Fruit fly (Drosophila melanogaster) whole organism, embryonic: ENCODE results near the gene Inx7.

Experiments used
- Atf6 ChIP-seq: fragments of 200-800 bp; sonication (Bioruptor generic); IDR thresholded peaks from 2 replicates; pipeline ENCODE4 v1.3.6; 2022; ENCODE audit warnings: missing biosample characterization, missing genetic modification characterization
- CG10431 ChIP-seq: fragments of 200-800 bp; sonication (Bioruptor generic); optimal IDR thresholded peaks from 3 replicates; lab custom pipeline; 2018; ENCODE audit warnings: missing biosample characterization, mild to moderate bottlenecking, missing genetic modification characterization
- CG11504 ChIP-seq: fragments of 200-800 bp; sonication (Bioruptor generic); optimal IDR thresholded peaks from 3 replicates; lab custom pipeline; 2019; ENCODE audit warnings: missing biosample characterization, mild to moderate bottlenecking, missing genetic modification characterization, moderate library complexity
- CG12104 ChIP-seq: fragments of 200-800 bp; sonication (Bioruptor generic); optimal IDR thresholded peaks from 3 replicates; lab custom pipeline; 2016; ENCODE audit warnings: missing biosample characterization, missing genetic modification characterization
- CG1233 ChIP-seq: fragments of 200-800 bp; sonication (Bioruptor generic); optimal IDR thresholded peaks from 4 replicates; lab custom pipeline; 2018; ENCODE audit warnings: missing biosample characterization, mild to moderate bottlenecking, missing genetic modification characterization
- CG13287 ChIP-seq: fragments of 200-800 bp; sonication (Bioruptor generic); IDR thresholded peaks from 2 replicates; pipeline ENCODE4 v1.3.6; 2022; ENCODE audit warnings: missing biosample characterization, missing genetic modification characterization; ENCODE audit not compliant: partially characterized antibody
- CG13424 ChIP-seq: fragments of 200-800 bp; sonication (Bioruptor generic); optimal IDR thresholded peaks from 2 replicates; lab custom pipeline; 2019; ENCODE audit warnings: missing biosample characterization, mild to moderate bottlenecking, missing genetic modification characterization, moderate library complexity
- CG15269 ChIP-seq: fragments of 200-800 bp; sonication (Bioruptor generic); optimal IDR thresholded peaks from 2 replicates; lab custom pipeline; 2018; ENCODE audit warnings: missing biosample characterization, mild to moderate bottlenecking, missing genetic modification characterization, moderate library complexity
- CG15514 ChIP-seq: fragments of 200-800 bp; sonication (Bioruptor generic); optimal IDR thresholded peaks from 3 replicates; lab custom pipeline; 2017; ENCODE audit warnings: missing biosample characterization, missing genetic modification characterization, mild to moderate bottlenecking, moderate library complexity, missing genetic modification reagents
- CG1832 ChIP-seq: fragments of 200-800 bp; sonication (Bioruptor generic); optimal IDR thresholded peaks from 2 replicates; lab custom pipeline; 2017; ENCODE audit warnings: missing biosample characterization, mild to moderate bottlenecking, missing genetic modification characterization, inconsistent platforms
- CG32532 ChIP-seq: fragments of 200-800 bp; sonication (Bioruptor generic); IDR thresholded peaks from 2 replicates; pipeline ENCODE4 v1.3.6; 2022; ENCODE audit warnings: missing biosample characterization, missing genetic modification characterization
- CG33557 ChIP-seq: fragments of 200-800 bp; sonication (Bioruptor generic); optimal IDR thresholded peaks from 2 replicates; lab custom pipeline; 2019; ENCODE audit warnings: missing biosample characterization, mild to moderate bottlenecking, missing genetic modification characterization, moderate library complexity
- CG3407 ChIP-seq: fragments of 200-800 bp; sonication (Bioruptor generic); optimal IDR thresholded peaks from 2 replicates; lab custom pipeline; 2018; ENCODE audit warnings: missing biosample characterization, mild to moderate bottlenecking, missing genetic modification characterization
- CG7357 ChIP-seq: fragments of 200-800 bp; sonication (Bioruptor generic); IDR thresholded peaks from 3 replicates; pipeline ENCODE4 v1.3.6; 2022; ENCODE audit warnings: missing biosample characterization, missing genetic modification characterization
- CG7745 ChIP-seq: fragments of 200-800 bp; sonication (Bioruptor generic); optimal IDR thresholded peaks from 2 replicates; lab custom pipeline; 2018; ENCODE audit warnings: missing biosample characterization, mild to moderate bottlenecking, missing genetic modification characterization, moderate library complexity
- CG8089 ChIP-seq: fragments of 200-800 bp; sonication (Bioruptor generic); optimal IDR thresholded peaks from 3 replicates; lab custom pipeline; 2016; ENCODE audit warnings: missing biosample characterization, missing genetic modification characterization
- CTCF ChIP-seq: fragments of 200-800 bp; sonication (Bioruptor generic); optimal IDR thresholded peaks from 2 replicates; lab custom pipeline; 2017; ENCODE audit warnings: missing biosample characterization, mild to moderate bottlenecking, missing genetic modification characterization, moderate library complexity
- CkIIα-i1 ChIP-seq: fragments of 200-800 bp; sonication (Bioruptor generic); IDR thresholded peaks from 2 replicates; pipeline ENCODE4 v1.3.6; 2022; ENCODE audit warnings: missing biosample characterization, missing genetic modification characterization
- D19A ChIP-seq: fragments of 200-800 bp; optimal IDR thresholded peaks from 3 replicates; lab custom pipeline; 2019; ENCODE audit warnings: missing biosample characterization, mild to moderate bottlenecking, missing genetic modification characterization, moderate library complexity
- Fer1 ChIP-seq: fragments of 200-800 bp; sonication (Bioruptor generic); optimal IDR thresholded peaks from 2 replicates; lab custom pipeline; 2017; ENCODE audit warnings: missing biosample characterization, mild to moderate bottlenecking, missing genetic modification characterization
- H15 ChIP-seq: fragments of 200-800 bp; sonication (Bioruptor generic); IDR thresholded peaks from 3 replicates; pipeline ENCODE4 v1.3.6; 2022; ENCODE audit warnings: missing biosample characterization, missing genetic modification characterization
- H2.0 ChIP-seq: fragments of 200-800 bp; sonication (Bioruptor generic); IDR thresholded peaks from 2 replicates; pipeline ENCODE4 v1.3.6; 2022; ENCODE audit warnings: missing biosample characterization, missing genetic modification characterization
- Hmx ChIP-seq: fragments of 200-800 bp; sonication (Bioruptor generic); optimal IDR thresholded peaks from 2 replicates; lab custom pipeline; 2016; ENCODE audit warnings: missing biosample characterization, missing genetic modification characterization
- Hr39 ChIP-seq: fragments of >200 bp; optimal IDR thresholded peaks from 2 replicates; lab custom pipeline; 2017
- Lhr ChIP-seq: fragments of 200-800 bp; sonication (Bioruptor generic); optimal IDR thresholded peaks from 3 replicates; lab custom pipeline; 2017; ENCODE audit warnings: mild to moderate bottlenecking, missing biosample characterization, missing genetic modification reagents, missing genetic modification characterization
- Max ChIP-seq: fragments of 200-800 bp; sonication (Bioruptor generic); optimal IDR thresholded peaks from 2 replicates; lab custom pipeline; 2016; ENCODE audit warnings: missing biosample characterization, mild to moderate bottlenecking, missing genetic modification characterization
- Mes4 ChIP-seq: fragments of 200-800 bp; sonication (Bioruptor generic); optimal IDR thresholded peaks from 2 replicates; lab custom pipeline; 2016; ENCODE audit warnings: missing biosample characterization, missing genetic modification characterization
- NFAT ChIP-seq: fragments of 200-800 bp; sonication (Bioruptor generic); IDR thresholded peaks from 2 replicates; pipeline ENCODE4 v1.3.6; 2022; ENCODE audit warnings: missing biosample characterization, missing genetic modification characterization
- Ravus ChIP-seq: fragments of 200-800 bp; sonication (Bioruptor generic); IDR thresholded peaks from 2 replicates; pipeline ENCODE4 v1.3.6; 2022; ENCODE audit warnings: missing biosample characterization, missing genetic modification characterization
- Spps ChIP-seq: fragments of 200-800 bp; sonication (Bioruptor generic); optimal IDR thresholded peaks from 2 replicates; lab custom pipeline; 2018; ENCODE audit warnings: missing biosample characterization, mild to moderate bottlenecking, missing genetic modification characterization
- az2 ChIP-seq: fragments of 200-800 bp; sonication (Bioruptor generic); optimal IDR thresholded peaks from 3 replicates; lab custom pipeline; 2016; ENCODE audit warnings: missing biosample characterization, missing genetic modification characterization
- bab2 ChIP-seq: fragments of 200-800 bp; sonication (Bioruptor generic); optimal IDR thresholded peaks from 2 replicates; lab custom pipeline; 2016; ENCODE audit warnings: missing biosample characterization, missing genetic modification characterization
- br ChIP-seq: fragments of >200 bp; optimal IDR thresholded peaks from 2 replicates; lab custom pipeline; 2017
- bsh ChIP-seq, 2 experiments: fragments of 200-800 bp; sonication (Bioruptor generic); optimal IDR thresholded peaks; 2 replicates each; lab custom pipeline; 2017 to 2018; ENCODE audit warnings: mild to moderate bottlenecking in 2 of 2, missing biosample characterization in 2 of 2, missing genetic modification characterization in 2 of 2, moderate library complexity in 1 of 2
- ci ChIP-seq: fragments of 200-800 bp; sonication (Bioruptor generic); IDR thresholded peaks from 3 replicates; pipeline ENCODE4 v1.3.6; 2022; ENCODE audit warnings: missing biosample characterization, missing genetic modification characterization
- cwo ChIP-seq: fragments of 200-800 bp; sonication (Bioruptor generic); optimal IDR thresholded peaks from 3 replicates; lab custom pipeline; 2017; ENCODE audit warnings: missing biosample characterization, missing genetic modification characterization, mild to moderate bottlenecking, moderate library complexity, missing genetic modification reagents
- dati ChIP-seq: fragments of 200-800 bp; sonication (Bioruptor generic); IDR thresholded peaks from 2 replicates; pipeline ENCODE4 v1.3.6; 2022; ENCODE audit warnings: missing biosample characterization, missing genetic modification characterization
- eve ChIP-seq, 2 experiments: fragments of >200 bp; optimal IDR thresholded peaks; 2 replicates each; lab custom pipeline; 2017; ENCODE audit warnings: missing biosample characterization in 2 of 2, missing genetic modification characterization in 2 of 2
- fd102C ChIP-seq: fragments of 200-800 bp; sonication (Bioruptor generic); optimal IDR thresholded peaks from 2 replicates; lab custom pipeline; 2018; ENCODE audit warnings: missing biosample characterization, mild to moderate bottlenecking, missing genetic modification characterization, moderate library complexity
- gem ChIP-seq: fragments of 200-800 bp; sonication (Bioruptor generic); optimal IDR thresholded peaks from 2 replicates; lab custom pipeline; 2019; ENCODE audit warnings: missing biosample characterization, mild to moderate bottlenecking, missing genetic modification characterization, moderate library complexity
- grn ChIP-seq: fragments of 200-800 bp; sonication (Bioruptor generic); optimal IDR thresholded peaks from 3 replicates; lab custom pipeline; 2017; ENCODE audit warnings: missing biosample characterization, missing genetic modification characterization
- hb ChIP-seq: fragments of 200-800 bp; sonication (Bioruptor generic); IDR thresholded peaks from 3 replicates; pipeline ENCODE4 v1.3.6; 2022; ENCODE audit warnings: missing biosample characterization, missing genetic modification characterization; ENCODE audit not compliant: partially characterized antibody
- hth ChIP-seq: fragments of >200 bp; optimal IDR thresholded peaks from 2 replicates; lab custom pipeline; 2017; ENCODE audit warnings: inconsistent platforms
- jigr1 ChIP-seq: fragments of 200-800 bp; sonication (Bioruptor generic); IDR thresholded peaks from 3 replicates; pipeline ENCODE4 v1.3.6; 2022; ENCODE audit warnings: missing biosample characterization, missing genetic modification characterization
- ken ChIP-seq: fragments of 200-800 bp; sonication (Bioruptor generic); IDR thresholded peaks from 3 replicates; pipeline ENCODE4 v1.3.6; 2022; ENCODE audit warnings: missing biosample characterization, missing genetic modification characterization
- nom ChIP-seq: fragments of 200-800 bp; sonication (Bioruptor generic); optimal IDR thresholded peaks from 2 replicates; lab custom pipeline; 2017; ENCODE audit warnings: missing biosample characterization, missing genetic modification characterization, mild to moderate bottlenecking, moderate library complexity, missing genetic modification reagents
- row ChIP-seq: fragments of 200-800 bp; sonication (Bioruptor generic); IDR thresholded peaks from 3 replicates; pipeline ENCODE4 v1.3.6; 2022; ENCODE audit warnings: missing biosample characterization, missing genetic modification characterization
- salm ChIP-seq: fragments of 200-800 bp; sonication (Bioruptor generic); optimal IDR thresholded peaks from 2 replicates; lab custom pipeline; 2018; ENCODE audit warnings: missing biosample characterization, mild to moderate bottlenecking, missing genetic modification characterization
- sima ChIP-seq: fragments of 200-800 bp; sonication (Bioruptor generic); optimal IDR thresholded peaks from 2 replicates; lab custom pipeline; 2016; ENCODE audit warnings: missing biosample characterization, missing genetic modification characterization
- stwl ChIP-seq: fragments of 200-800 bp; sonication (Bioruptor generic); optimal IDR thresholded peaks from 3 replicates; lab custom pipeline; 2018; ENCODE audit warnings: missing biosample characterization, mild to moderate bottlenecking, missing genetic modification characterization, moderate library complexity
- sug ChIP-seq: fragments of 200-800 bp; optimal IDR thresholded peaks from 2 replicates; lab custom pipeline; 2019; ENCODE audit warnings: missing biosample characterization, mild to moderate bottlenecking, missing genetic modification characterization, moderate library complexity
- zen2 ChIP-seq: fragments of 200-800 bp; sonication (Bioruptor generic); IDR thresholded peaks from 3 replicates; pipeline ENCODE4 v1.3.6; 2022; ENCODE audit warnings: missing biosample characterization, missing genetic modification characterization; ENCODE audit not compliant: partially characterized antibody

Inx7 gene

dm6 chrX:6994473-6995179, 1.2 kb upstream of the Inx7 start (continued):
- TF ChIP-seq Hmx (no peak), Hr39 (lab: Kevin White, UChicago) (no peak), bab2 (GFP tag; lab: Kevin White, UChicago) (no peak), Max (GFP tag; lab: Kevin White, UChicago) (no peak), sug (peak; percentile 24), CG33557 (GFP tag; lab: Kevin White, UChicago) (peak; percentile 43), gem (peak; percentile 11), ci (GFP tag; lab: Robert Waterston, UW) (0 out of 3 replicates have a peak, but pooled peaks have one; percentile 22), hth (no peak), CG15269 (tag; lab: Kevin White, UChicago) (no peak), CG11504 (tag; lab: Kevin White, UChicago) (no peak), CG8089 (no peak), stwl (tag; lab: Kevin White, UChicago) (no peak), CG1832 (GFP tag; lab: Kevin White, UChicago) (no peak), Fer1 (GFP tag; lab: Kevin White, UChicago) (no peak), hb (GFP tag; lab: Robert Waterston, UW) (no peak), Mes4 (no peak), az2 (GFP tag; lab: Kevin White, UChicago) (no peak), H15 (no peak), nom (GFP tag; lab: Kevin White, UChicago) (peak; percentile 77), NFAT (GFP tag; lab: Robert Waterston, UW) (no peak), fd102C (GFP tag; lab: Kevin White, UChicago) (peak; percentile 21), H2.0 (no peak), jigr1 (GFP tag; lab: Robert Waterston, UW) (no peak), row (GFP tag; lab: Robert Waterston, UW) (no peak), ken (no peak), eve (GFP tag; optimal IDR thresholded peaks at IDR 0.05; lab: Kevin White, UChicago) (no peak), Ravus (GFP tag; lab: Robert Waterston, UW) (no peak), CG7357 (GFP tag; lab: Robert Waterston, UW) (no peak), Spps (no peak), CG3407 (GFP tag; lab: Kevin White, UChicago) (peak; percentile 19), CTCF (GFP tag; lab: Kevin White, UChicago) (no peak), br (lab: Kevin White, UChicago) (no peak), zen2 (GFP tag; lab: Robert Waterston, UW) (no peak), CG12104 (GFP tag; lab: Kevin White, UChicago) (no peak), bsh (GFP tag; optimal IDR thresholded peaks at IDR 0.05; lab: Kevin White, UChicago) (peak in 1 of 2 experiments; percentile 3), CG13287 (no peak), dati (GFP tag; lab: Robert Waterston, UW) (no peak), grn (GFP tag; lab: Kevin White, UChicago) (peak; percentile 77), CkIIα-i1 (GFP tag; lab: Robert Waterston, UW) (no peak), CG7745 (peak; percentile 26), salm (tag; lab: Kevin White, UChicago) (no peak), D19A (tag; lab: Kevin White, UChicago) (no peak), cwo (GFP tag; lab: Kevin White, UChicago) (no peak), CG1233 (peak; percentile 6), sima (GFP tag; lab: Kevin White, UChicago) (no peak), CG10431 (GFP tag; lab: Kevin White, UChicago) (no peak), CG15514 (GFP tag; lab: Kevin White, UChicago) (no peak), Atf6 (GFP tag; lab: Robert Waterston, UW) (no peak), Lhr (no peak), CG13424 (tag; lab: Kevin White, UChicago) (peak; percentile 20), CG32532 (no peak)
